Worm (Caenorhabditis elegans) whole organism, L2 larva: ENCODE results near the gene Y57G7A.2.

Experiments used
- blmp-1 ChIP-seq: sonication (generic microtip); optimal IDR thresholded peaks from 2 replicates; lab custom pipeline; 2017; ENCODE audit warnings: missing genetic modification characterization, mild to moderate bottlenecking, missing compliant biosample characterization, antibody characterized with exemption, moderate library complexity; ENCODE audit not compliant: insufficient read depth
- egl-27 ChIP-seq: sonication (generic microtip); optimal IDR thresholded peaks from 3 replicates; lab custom pipeline; 2017; ENCODE audit warnings: missing biosample characterization, missing genetic modification reagents, missing genetic modification characterization
- nhr-12 ChIP-seq: fragments of 150-350 bp; optimal IDR thresholded peaks from 2 replicates; lab custom pipeline; 2014; ENCODE audit warnings: missing biosample characterization, missing genetic modification characterization
- nhr-237 ChIP-seq: fragments of 150-350 bp; optimal IDR thresholded peaks from 2 replicates; lab custom pipeline; 2014; ENCODE audit warnings: missing biosample characterization, missing genetic modification characterization
- nhr-77 ChIP-seq: fragments of 150-350 bp; optimal IDR thresholded peaks from 2 replicates; lab custom pipeline; 2014; ENCODE audit warnings: missing biosample characterization, missing genetic modification characterization
- skn-1 ChIP-seq: sonication (generic microtip); optimal IDR thresholded peaks from 2 replicates; lab custom pipeline; 2017; ENCODE audit warnings: missing biosample characterization, missing genetic modification characterization
- sma-3 ChIP-seq: sonication (generic microtip); optimal IDR thresholded peaks from 2 replicates; lab custom pipeline; 2016; ENCODE audit warnings: missing genetic modification reagents, missing genetic modification characterization, missing compliant biosample characterization
- unc-39 ChIP-seq: fragments of 150-350 bp; optimal IDR thresholded peaks from 2 replicates; lab custom pipeline; 2014; ENCODE audit warnings: missing biosample characterization, missing genetic modification characterization
- unc-62 ChIP-seq: fragments of 150-350 bp; optimal IDR thresholded peaks from 2 replicates; lab custom pipeline; 2014; ENCODE audit warnings: missing biosample characterization, missing genetic modification reagents, missing genetic modification characterization
- zag-1 ChIP-seq: fragments of 150-350 bp; optimal IDR thresholded peaks from 2 replicates; lab custom pipeline; 2014; ENCODE audit warnings: missing biosample characterization, missing genetic modification characterization
- ztf-4 ChIP-seq: fragments of 150-350 bp; optimal IDR thresholded peaks from 2 replicates; lab custom pipeline; 2014; ENCODE audit warnings: missing biosample characterization, missing genetic modification characterization

DNA sequence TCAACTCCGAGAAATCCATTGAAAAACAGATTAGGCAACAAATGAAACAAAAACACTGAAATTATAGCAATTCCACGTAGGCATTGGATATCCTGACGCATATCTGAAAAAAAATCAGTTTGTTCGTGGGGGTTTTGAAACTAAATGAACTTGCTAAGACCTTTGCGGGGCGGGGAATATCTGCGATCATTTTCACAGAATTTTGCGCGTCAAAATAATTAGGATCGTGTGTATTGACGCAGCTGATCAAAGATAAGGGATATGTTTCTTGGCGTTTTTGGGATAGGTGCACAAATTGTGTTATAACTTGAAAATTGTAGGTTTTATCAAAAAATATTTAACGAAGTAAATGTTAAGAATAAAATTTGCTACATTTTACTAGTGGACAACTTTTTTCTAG, 29.1 kb upstream of the Y57G7A.2 start, which contains the start of gene oac-30:
- TF ChIP-seq skn-1 (tag; lab: Kevin White, UChicago), result no peak
- no peak for TF ChIP-seq nhr-77
- no peak for TF ChIP-seq zag-1 (tag; lab: Kevin White, UChicago)
- no peak for TF ChIP-seq nhr-12 (tag; lab: Kevin White, UChicago)
- TF ChIP-seq ztf-4 (tag; lab: Kevin White, UChicago), result no peak
- no peak for TF ChIP-seq unc-39
- no peak for TF ChIP-seq nhr-237 (tag; lab: Kevin White, UChicago)
- no peak for TF ChIP-seq egl-27
- TF ChIP-seq blmp-1 (tag; lab: Kevin White, UChicago), result no peak
- no peak for TF ChIP-seq sma-3
- no peak for TF ChIP-seq unc-62 (GFP tag; lab: Kevin White, UChicago)
